Worm (Caenorhabditis elegans) whole organism, mixed stage, embryonic: ENCODE results near the gene C07A4.2.

ENCODE experiments used
- nhr-12 ChIP-seq: fragments of 150-350 bp; optimal IDR thresholded peaks from 2 replicates; lab custom pipeline; 2014; ENCODE audit warnings: missing biosample characterization, missing genetic modification characterization
- nhr-237 ChIP-seq: fragments of 150-350 bp; optimal IDR thresholded peaks from 2 replicates; lab custom pipeline; 2014; ENCODE audit warnings: missing biosample characterization, missing genetic modification characterization
- sptf-1 ChIP-seq: sonication (generic microtip); optimal IDR thresholded peaks from 2 replicates; lab custom pipeline; 2017; ENCODE audit warnings: mild to moderate bottlenecking, missing genetic modification characterization, moderate library complexity, missing compliant biosample characterization
- unc-62 ChIP-seq: fragments of 150-350 bp; optimal IDR thresholded peaks from 2 replicates; lab custom pipeline; 2014; ENCODE audit warnings: missing biosample characterization, missing genetic modification reagents, missing genetic modification characterization

DNA sequence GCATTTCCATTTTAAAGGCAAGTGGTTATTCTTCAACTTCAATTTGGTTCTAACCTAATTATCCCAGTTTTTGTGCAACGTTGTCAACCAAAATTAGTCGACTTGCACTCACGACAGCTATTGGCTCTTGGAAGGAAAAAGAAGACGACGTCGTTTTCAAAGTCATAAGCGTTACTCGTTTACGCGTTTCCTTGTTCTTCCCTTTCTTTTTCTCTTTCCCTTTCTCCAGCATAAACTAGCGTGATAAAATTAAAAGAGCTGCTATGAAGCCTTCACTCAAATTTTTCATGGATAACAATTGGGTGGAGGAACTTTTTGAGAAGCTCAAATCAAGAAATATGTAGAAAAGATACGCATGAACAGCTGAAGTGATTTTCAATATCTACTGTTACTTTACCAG is 8.8 kb upstream of the C07A4.2 start:
- TF ChIP-seq unc-62: no peak
- TF ChIP-seq nhr-12 (tag; lab: Kevin White, UChicago): no peak
- no peak for TF ChIP-seq sptf-1 (tag; lab: Kevin White, UChicago)
- TF ChIP-seq nhr-237: no peak
